Worm (Caenorhabditis elegans): ENCODE data around the gene T19C4.1.

DNA sequence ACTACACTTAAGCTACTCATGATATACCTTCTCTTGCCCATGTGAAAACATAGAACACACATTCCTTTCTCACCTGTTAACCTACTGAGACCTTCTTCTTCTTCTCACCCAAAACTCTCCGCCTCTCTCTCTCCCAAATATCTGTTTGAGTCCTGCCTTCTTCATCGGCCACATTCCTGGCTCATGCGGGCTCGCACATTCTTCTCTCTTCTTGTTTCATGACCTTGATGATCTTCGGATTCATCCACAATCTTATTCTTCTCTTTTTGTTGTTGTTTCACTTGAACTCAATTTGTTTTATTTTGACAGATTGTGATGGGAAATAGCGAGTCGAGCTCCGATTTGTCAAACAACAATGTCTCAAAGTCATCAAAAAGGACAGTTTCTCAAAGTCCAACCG lies 22.4 kb downstream of the T19C4.1 start, which contains the start of gene T19C4.5:
- TF ChIP-seq nhr-28 (tag; optimal IDR thresholded peaks at IDR 0.05) (no peak), dpl-1 (GFP tag; optimal IDR thresholded peaks at IDR 0.05) (no peak), snpc-4 (tag; optimal IDR thresholded peaks at IDR 0.05) (no peak), lin-15B (tag; optimal IDR thresholded peaks at IDR 0.05) (no peak), unc-39 (tag; optimal IDR thresholded peaks at IDR 0.05) (no peak), zip-2 (tag; optimal IDR thresholded peaks at IDR 0.05) (no peak), lsy-2 (tag; optimal IDR thresholded peaks at IDR 0.05) (no peak), ZK546.5 (tag; optimal IDR thresholded peaks at IDR 0.05) (no peak), lin-13 (GFP tag; optimal IDR thresholded peaks at IDR 0.05) (no peak), mep-1 (tag; optimal IDR thresholded peaks at IDR 0.05) (no peak), nhr-10 (tag; optimal IDR thresholded peaks at IDR 0.05) (no peak), lin-39 (tag; optimal IDR thresholded peaks at IDR 0.05) (no peak), ama-1 (optimal IDR thresholded peaks at IDR 0.05) (no peak), ztf-7 (tag; optimal IDR thresholded peaks at IDR 0.05) (no peak)

All from whole organism, L4 larva.